Fruit fly (Drosophila melanogaster) whole organism, embryonic: ENCODE data around the gene CG7298.

ENCODE experiments used
- Abd-B ChIP-seq: fragments of 200-800 bp; sonication (Bioruptor generic); optimal IDR thresholded peaks from 2 replicates; lab custom pipeline; 2018; ENCODE audit warnings: missing biosample characterization, mild to moderate bottlenecking, missing genetic modification characterization, moderate library complexity
- B-H2 ChIP-seq: fragments of 200-800 bp; sonication (Bioruptor generic); optimal IDR thresholded peaks from 2 replicates; lab custom pipeline; 2018; ENCODE audit warnings: missing biosample characterization, mild to moderate bottlenecking, missing genetic modification characterization
- Bdp1 ChIP-seq: fragments of 200-800 bp; sonication (Bioruptor generic); optimal IDR thresholded peaks from 3 replicates; lab custom pipeline; 2016; ENCODE audit warnings: missing biosample characterization, missing genetic modification characterization
- C15 ChIP-seq: fragments of 200-800 bp; sonication (Bioruptor generic); IDR thresholded peaks from 3 replicates; pipeline ENCODE4 v1.3.6; 2022; ENCODE audit warnings: missing biosample characterization, missing genetic modification characterization
- CG10267 ChIP-seq: fragments of 200-800 bp; sonication (Bioruptor generic); optimal IDR thresholded peaks from 2 replicates; lab custom pipeline; 2018; ENCODE audit warnings: missing biosample characterization, mild to moderate bottlenecking, missing genetic modification characterization, moderate library complexity
- CG11093 ChIP-seq: fragments of 200-800 bp; sonication (Bioruptor generic); IDR thresholded peaks from 3 replicates; pipeline ENCODE4 v1.3.6; 2022; ENCODE audit warnings: missing biosample characterization, missing genetic modification characterization
- CG12236 ChIP-seq: fragments of 200-800 bp; sonication (Bioruptor generic); optimal IDR thresholded peaks from 2 replicates; lab custom pipeline; 2016; ENCODE audit warnings: missing biosample characterization, missing genetic modification characterization
- CG12942 ChIP-seq: fragments of 200-800 bp; sonication (Bioruptor generic); optimal IDR thresholded peaks from 3 replicates; lab custom pipeline; 2016; ENCODE audit warnings: missing biosample characterization, missing genetic modification characterization
- CG14014 ChIP-seq: fragments of 200-800 bp; sonication (Bioruptor generic); IDR thresholded peaks from 2 replicates; pipeline ENCODE4 v1.3.6; 2022; ENCODE audit warnings: missing biosample characterization, missing genetic modification characterization
- CG15073 ChIP-seq: fragments of 200-800 bp; sonication (Bioruptor generic); optimal IDR thresholded peaks from 2 replicates; lab custom pipeline; 2016; ENCODE audit warnings: missing biosample characterization, missing genetic modification characterization
- CG33557 ChIP-seq: fragments of 200-800 bp; sonication (Bioruptor generic); optimal IDR thresholded peaks from 2 replicates; lab custom pipeline; 2019; ENCODE audit warnings: missing biosample characterization, mild to moderate bottlenecking, missing genetic modification characterization, moderate library complexity
- CG34224 ChIP-seq: fragments of 200-800 bp; sonication (Bioruptor generic); IDR thresholded peaks from 3 replicates; pipeline ENCODE4 v1.3.6; 2022; ENCODE audit warnings: missing biosample characterization, missing genetic modification characterization; ENCODE audit not compliant: partially characterized antibody
- CG6854 ChIP-seq: fragments of 200-800 bp; sonication (Bioruptor generic); optimal IDR thresholded peaks from 3 replicates; lab custom pipeline; 2017; ENCODE audit warnings: missing biosample characterization, mild to moderate bottlenecking, missing genetic modification characterization
- CG8290 ChIP-seq, 3 experiments: fragments of 200-800 bp; sonication (Bioruptor generic); optimal IDR thresholded peaks; 2 replicates each; lab custom pipeline; 2016 to 2019; ENCODE audit warnings: missing biosample characterization in 3 of 3, missing genetic modification characterization in 3 of 3, mild to moderate bottlenecking in 2 of 3, moderate library complexity in 1 of 3
- CG8359 ChIP-seq: fragments of 200-800 bp; sonication (Bioruptor generic); optimal IDR thresholded peaks from 2 replicates; lab custom pipeline; 2017; ENCODE audit warnings: missing biosample characterization, mild to moderate bottlenecking, missing genetic modification characterization, borderline replicate concordance
- CG9932 ChIP-seq: fragments of 200-800 bp; sonication (Bioruptor generic); IDR thresholded peaks from 2 replicates; pipeline ENCODE4 v1.3.6; 2022; ENCODE audit warnings: missing biosample characterization, missing genetic modification characterization
- CHES-1-like ChIP-seq: fragments of 200-800 bp; sonication (Bioruptor generic); optimal IDR thresholded peaks from 2 replicates; lab custom pipeline; 2016; ENCODE audit warnings: missing biosample characterization, missing genetic modification characterization
- D19B ChIP-seq: fragments of 200-800 bp; sonication (Bioruptor generic); optimal IDR thresholded peaks from 2 replicates; lab custom pipeline; 2017; ENCODE audit warnings: missing biosample characterization, mild to moderate bottlenecking, missing genetic modification characterization
- Deaf1 ChIP-seq: fragments of 200-800 bp; optimal IDR thresholded peaks from 3 replicates; lab custom pipeline; 2019; ENCODE audit warnings: missing biosample characterization, mild to moderate bottlenecking, missing genetic modification characterization, moderate library complexity
- Doc2 ChIP-seq: fragments of 200-800 bp; sonication (Bioruptor generic); IDR thresholded peaks from 2 replicates; pipeline ENCODE4 v1.3.6; 2022; ENCODE audit warnings: missing biosample characterization, missing genetic modification characterization
- Gug ChIP-seq: fragments of 200-800 bp; sonication (Bioruptor generic); IDR thresholded peaks from 4 replicates; pipeline ENCODE4 v1.3.6; 2022; ENCODE audit warnings: missing biosample characterization, missing genetic modification characterization
- HLH3B ChIP-seq: fragments of 200-800 bp; sonication (Bioruptor generic); IDR thresholded peaks from 2 replicates; pipeline ENCODE4 v1.3.6; 2022; ENCODE audit warnings: missing biosample characterization, missing genetic modification characterization
- HLH54F ChIP-seq: fragments of 200-800 bp; sonication (Bioruptor generic); optimal IDR thresholded peaks from 3 replicates; lab custom pipeline; 2016; ENCODE audit warnings: missing biosample characterization, missing genetic modification characterization
- Mrtf ChIP-seq: fragments of 200-800 bp; sonication (Bioruptor generic); IDR thresholded peaks from 3 replicates; pipeline ENCODE4 v1.3.6; 2022; ENCODE audit warnings: missing biosample characterization, missing genetic modification characterization
- NC2α ChIP-seq: fragments of 200-800 bp; sonication (Bioruptor generic); optimal IDR thresholded peaks from 2 replicates; lab custom pipeline; 2016; ENCODE audit warnings: missing biosample characterization, missing genetic modification characterization
- NK7.1 ChIP-seq: fragments of 200-800 bp; sonication (Bioruptor generic); optimal IDR thresholded peaks from 3 replicates; lab custom pipeline; 2016; ENCODE audit warnings: missing biosample characterization, missing genetic modification characterization
- Pdp1 ChIP-seq, 2 experiments: fragments of 200-800 bp; sonication (Bioruptor generic); optimal IDR thresholded peaks; 3 replicates each; lab custom pipeline; 2016; ENCODE audit warnings: missing biosample characterization in 2 of 2, missing genetic modification characterization in 2 of 2, mild to moderate bottlenecking in 1 of 2, moderate library complexity in 1 of 2
- Ravus ChIP-seq: fragments of 200-800 bp; sonication (Bioruptor generic); IDR thresholded peaks from 2 replicates; pipeline ENCODE4 v1.3.6; 2022; ENCODE audit warnings: missing biosample characterization, missing genetic modification characterization
- Rx ChIP-seq: fragments of 200-800 bp; sonication (Bioruptor generic); IDR thresholded peaks from 2 replicates; pipeline ENCODE4 v1.3.6; 2022; ENCODE audit warnings: missing biosample characterization, missing genetic modification characterization
- Six4 ChIP-seq: fragments of 200-800 bp; sonication (Bioruptor generic); optimal IDR thresholded peaks from 2 replicates; lab custom pipeline; 2016; ENCODE audit warnings: missing biosample characterization, missing genetic modification characterization
- TFAM ChIP-seq: fragments of 200-800 bp; sonication (Bioruptor generic); optimal IDR thresholded peaks from 2 replicates; lab custom pipeline; 2017; ENCODE audit warnings: missing biosample characterization, missing genetic modification characterization, inconsistent platforms
- YL-1 ChIP-seq: fragments of 200-800 bp; sonication (Bioruptor generic); optimal IDR thresholded peaks from 3 replicates; lab custom pipeline; 2017; ENCODE audit warnings: missing biosample characterization, mild to moderate bottlenecking, missing genetic modification characterization
- ab ChIP-seq: fragments of 200-800 bp; sonication (Bioruptor generic); optimal IDR thresholded peaks from 2 replicates; lab custom pipeline; 2016; ENCODE audit warnings: missing biosample characterization, missing genetic modification characterization
- al ChIP-seq: fragments of 200-800 bp; sonication (Bioruptor generic); IDR thresholded peaks from 2 replicates; pipeline ENCODE4 v1.3.6; 2022; ENCODE audit warnings: missing biosample characterization, missing genetic modification characterization
- btn ChIP-seq: fragments of 200-800 bp; sonication (Bioruptor generic); optimal IDR thresholded peaks from 2 replicates; lab custom pipeline; 2016; ENCODE audit warnings: missing biosample characterization, missing genetic modification characterization
- ci ChIP-seq: fragments of 200-800 bp; sonication (Bioruptor generic); IDR thresholded peaks from 3 replicates; pipeline ENCODE4 v1.3.6; 2022; ENCODE audit warnings: missing biosample characterization, missing genetic modification characterization
- crp ChIP-seq, 2 experiments: fragments of 200-800 bp; sonication (Bioruptor generic); optimal IDR thresholded peaks; 2 replicates in 1 of 2; 3 replicates in 1 of 2; lab custom pipeline; 2017; ENCODE audit warnings: missing biosample characterization in 2 of 2, missing genetic modification characterization in 2 of 2, mild to moderate bottlenecking in 1 of 2, moderate library complexity in 1 of 2
- dmrt11E ChIP-seq: fragments of 200-800 bp; sonication (Bioruptor generic); optimal IDR thresholded peaks from 3 replicates; lab custom pipeline; 2018; ENCODE audit warnings: missing biosample characterization, mild to moderate bottlenecking, missing genetic modification characterization, moderate library complexity
- dysf ChIP-seq: fragments of 200-800 bp; sonication (Bioruptor generic); IDR thresholded peaks from 3 replicates; pipeline ENCODE4 v1.3.6; 2022; ENCODE audit warnings: missing biosample characterization, missing genetic modification characterization
- gsb ChIP-seq: fragments of 200-800 bp; sonication (Bioruptor generic); IDR thresholded peaks from 2 replicates; pipeline ENCODE4 v1.3.6; 2022; ENCODE audit warnings: missing biosample characterization, missing genetic modification characterization
- ham ChIP-seq: fragments of 200-800 bp; sonication (Bioruptor generic); IDR thresholded peaks from 2 replicates; pipeline ENCODE4 v1.3.6; 2022; ENCODE audit warnings: missing biosample characterization, missing genetic modification characterization
- her ChIP-seq: fragments of 200-800 bp; sonication (Bioruptor generic); optimal IDR thresholded peaks from 2 replicates; lab custom pipeline; 2016; ENCODE audit warnings: missing biosample characterization, missing genetic modification characterization
- hth ChIP-seq: fragments of >200 bp; optimal IDR thresholded peaks from 2 replicates; lab custom pipeline; 2017; ENCODE audit warnings: inconsistent platforms
- lola ChIP-seq, 3 experiments: fragments of >200 bp in 2 of 3; fragments of 200-800 bp in 1 of 3; sonication (Bioruptor generic) in 1 of 3; optimal IDR thresholded peaks; 2 replicates each; lab custom pipeline; 2017 to 2019; ENCODE audit warnings: missing biosample characterization in 3 of 3, missing genetic modification characterization in 3 of 3, mild to moderate bottlenecking in 1 of 3, moderate library complexity in 1 of 3
- mirr ChIP-seq: fragments of 200-800 bp; sonication (Bioruptor generic); optimal IDR thresholded peaks from 3 replicates; lab custom pipeline; 2018; ENCODE audit warnings: missing biosample characterization, mild to moderate bottlenecking, missing genetic modification characterization
- pnt ChIP-seq: fragments of 200-800 bp; sonication (Bioruptor generic); optimal IDR thresholded peaks from 3 replicates; lab custom pipeline; 2016; ENCODE audit warnings: missing biosample characterization, missing genetic modification characterization
- ro ChIP-seq: fragments of 200-800 bp; sonication (Bioruptor generic); IDR thresholded peaks from 2 replicates; pipeline ENCODE4 v1.3.6; 2022; ENCODE audit warnings: missing biosample characterization, missing genetic modification characterization
- sob ChIP-seq: fragments of 200-800 bp; sonication (Bioruptor generic); IDR thresholded peaks from 2 replicates; pipeline ENCODE4 v1.3.6; 2022; ENCODE audit warnings: missing biosample characterization, missing genetic modification characterization
- twi ChIP-seq: fragments of 200-800 bp; optimal IDR thresholded peaks from 2 replicates; lab custom pipeline; 2019; ENCODE audit warnings: missing biosample characterization, mild to moderate bottlenecking, missing genetic modification characterization, moderate library complexity
- zen ChIP-seq: fragments of 200-800 bp; sonication (Bioruptor generic); optimal IDR thresholded peaks from 3 replicates; lab custom pipeline; 2018; ENCODE audit warnings: missing biosample characterization, mild to moderate bottlenecking, missing genetic modification characterization, moderate library complexity
- zf30C ChIP-seq: fragments of 200-800 bp; sonication (Bioruptor generic); optimal IDR thresholded peaks from 3 replicates; lab custom pipeline; 2018; ENCODE audit warnings: missing biosample characterization, mild to moderate bottlenecking, missing genetic modification characterization

CG7298 gene

DNA sequence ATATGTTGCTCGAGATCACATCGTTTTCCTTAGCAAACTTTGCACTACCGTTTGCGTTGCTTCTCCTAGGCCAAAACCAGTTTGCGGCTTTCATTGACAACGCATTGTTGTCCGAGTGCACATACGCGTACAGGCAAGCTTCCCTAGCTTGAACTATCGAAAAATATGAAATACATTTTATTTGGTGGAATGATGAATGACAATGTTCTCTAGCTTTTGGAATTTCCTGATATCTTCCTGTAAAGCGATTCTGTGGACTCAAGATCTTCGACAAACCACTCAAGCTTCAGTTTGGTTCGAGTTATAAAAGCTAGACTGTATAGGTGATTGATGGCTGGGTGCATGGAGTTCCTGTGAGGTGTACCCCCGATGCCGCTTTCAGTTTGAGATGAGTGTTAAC lies 7.6 kb downstream of the CG7298 start (continued):
- TF ChIP-seq CHES-1-like (GFP tag; lab: Kevin White, UChicago) (peak; percentile 34), D19B (no peak), NK7.1 (GFP tag; lab: Kevin White, UChicago) (no peak), Bdp1 (peak; percentile 12), Rx (GFP tag; lab: Robert Waterston, UW) (peak; percentile 66), CG11093 (GFP tag; lab: Robert Waterston, UW) (peak; percentile 58; the same call in 1 of the 3 replicates), zf30C (no peak), CG8359 (GFP tag; lab: Kevin White, UChicago) (peak; percentile 28), Six4 (GFP tag; lab: Kevin White, UChicago) (peak; percentile 68), Gug (GFP tag; lab: Robert Waterston, UW) (peak; percentile 50; the same call in 2 of the 4 replicates), gsb (GFP tag; lab: Robert Waterston, UW) (no peak), CG8290 (GFP tag; optimal IDR thresholded peaks at IDR 0.05; lab: Kevin White, UChicago) (no peak), CG8290 (tag; optimal IDR thresholded peaks at IDR 0.05; lab: Kevin White, UChicago) (peak in 1 of 2 experiments; percentile 68), Deaf1 (tag; lab: Kevin White, UChicago) (peak; percentile 14), CG14014 (GFP tag; lab: Robert Waterston, UW) (peak; percentile 51; the same call in 1 of the 2 replicates), dysf (peak; percentile 75), CG6854 (no peak), crp (GFP tag; optimal IDR thresholded peaks at IDR 0.05; lab: Kevin White, UChicago) (no peak), HLH54F (GFP tag; lab: Kevin White, UChicago) (no peak), hth (lab: Kevin White, UChicago) (no peak), btn (GFP tag; lab: Kevin White, UChicago) (peak; percentile 43), HLH3B (GFP tag; lab: Robert Waterston, UW) (peak; percentile 69; the same call in 1 of the 2 replicates), Pdp1 (GFP tag; optimal IDR thresholded peaks at IDR 0.05; lab: Kevin White, UChicago) (peak; percentile 52), C15 (GFP tag; lab: Robert Waterston, UW) (no peak), twi (no peak), Abd-B (GFP tag; lab: Kevin White, UChicago) (peak; percentile 64), al (GFP tag; lab: Robert Waterston, UW) (0 out of 2 replicates have a peak, but pooled peaks have one; percentile 15), CG12942 (GFP tag; lab: Kevin White, UChicago) (peak; percentile 26), B-H2 (no peak), TFAM (GFP tag; lab: Kevin White, UChicago) (no peak), YL-1 (no peak), ab (GFP tag; lab: Kevin White, UChicago) (no peak), dmrt11E (tag; lab: Kevin White, UChicago) (peak; percentile 62), sob (GFP tag; lab: Robert Waterston, UW) (peak; percentile 57; the same call in 1 of the 2 replicates), ham (GFP tag; lab: Robert Waterston, UW) (no peak), CG9932 (GFP tag; lab: Robert Waterston, UW) (no peak), ci (peak; percentile 89), CG12236 (peak; percentile 25), Mrtf (GFP tag; lab: Robert Waterston, UW) (peak; percentile 49; the same call in 2 of the 3 replicates), Ravus (peak; percentile 38), CG10267 (tag; lab: Kevin White, UChicago) (peak; percentile 28), Doc2 (GFP tag; lab: Robert Waterston, UW) (no peak), lola (GFP tag; optimal IDR thresholded peaks at IDR 0.05; lab: Kevin White, UChicago) (peak in 1 of 3 experiments; percentile 58), CG33557 (peak; percentile 27), mirr (no peak), zen (no peak), pnt (GFP tag; lab: Kevin White, UChicago) (peak; percentile 75), ro (no peak), NC2α (GFP tag; lab: Kevin White, UChicago) (peak; percentile 18), CG34224 (no peak), CG15073 (GFP tag; lab: Kevin White, UChicago) (no peak), her (GFP tag; lab: Kevin White, UChicago) (peak; percentile 1)
